Worm (Caenorhabditis elegans) whole organism, L1 larva: Measurements from ENCODE around the gene C39F7.1.

Experiments
- C04F5.9 ChIP-seq: sonication (generic microtip); optimal IDR thresholded peaks from 2 replicates; lab custom pipeline; 2016; ENCODE audit warnings: missing genetic modification characterization, missing compliant biosample characterization
- C34B4.2 ChIP-seq: sonication (generic microtip); optimal IDR thresholded peaks from 2 replicates; lab custom pipeline; 2017; ENCODE audit warnings: mild to moderate bottlenecking, missing genetic modification characterization, missing compliant biosample characterization
- Y116A8C.19 ChIP-seq: sonication (generic microtip); optimal IDR thresholded peaks from 2 replicates; lab custom pipeline; 2016; ENCODE audit warnings: missing compliant biosample characterization, missing genetic modification characterization, borderline replicate concordance
- ceh-82 ChIP-seq, 3 experiments: fragments of 150-350 bp in 1 of 3; sonication (generic microtip) in 2 of 3; optimal IDR thresholded peaks; 2 replicates each; lab custom pipeline; 2014 to 2017; ENCODE audit warnings: missing biosample characterization in 3 of 3, missing genetic modification characterization in 3 of 3
- dpl-1 ChIP-seq, 3 experiments: fragments of 150-350 bp in 2 of 3; sonication (generic microtip) in 1 of 3; optimal IDR thresholded peaks; 2 replicates each; lab custom pipeline; 2014 to 2017; ENCODE audit warnings: missing biosample characterization in 3 of 3, missing genetic modification characterization in 3 of 3, missing genetic modification reagents in 3 of 3
- efl-1 ChIP-seq, 4 experiments: fragments of 150-350 bp; optimal IDR thresholded peaks in 3 of 4; peaks in 1 of 4; 1 replicate in 1 of 4; 2 replicates in 3 of 4; lab custom pipeline; 2014; ENCODE audit warnings: missing biosample characterization in 2 of 4, missing genetic modification characterization in 2 of 4, missing genetic modification reagents in 2 of 4
- elt-2 ChIP-seq: sonication (generic microtip); optimal IDR thresholded peaks from 2 replicates; lab custom pipeline; 2016; ENCODE audit warnings: missing genetic modification characterization, mild to moderate bottlenecking, inconsistent platforms, missing compliant biosample characterization, missing genetic modification reagents
- elt-3 ChIP-seq, 6 experiments: fragments of 150-350 bp in 1 of 6; sonication (generic microtip); optimal IDR thresholded peaks; 2 replicates each; lab custom pipeline; 2017 to 2018; ENCODE audit warnings: missing biosample characterization in 6 of 6, missing genetic modification characterization in 6 of 6, inconsistent platforms in 1 of 6
- fkh-8 ChIP-seq: sonication (generic microtip); optimal IDR thresholded peaks from 2 replicates; lab custom pipeline; 2016; ENCODE audit warnings: mild to moderate bottlenecking, missing genetic modification characterization, missing compliant biosample characterization
- grh-1 ChIP-seq: fragments of 200-800 bp; sonication (Bioruptor generic); IDR thresholded peaks from 2 replicates; pipeline ENCODE4 v1.3.6; 2022; ENCODE audit warnings: missing genetic modification reagents, missing genetic modification characterization, missing compliant biosample characterization
- hlh-17 ChIP-seq: fragments of 200-800 bp; sonication (Bioruptor generic); optimal IDR thresholded peaks from 2 replicates; lab custom pipeline; 2018; ENCODE audit warnings: missing genetic modification characterization, mild to moderate bottlenecking, missing compliant biosample characterization, moderate library complexity, borderline replicate concordance
- hpl-2 ChIP-seq: fragments of 150-350 bp; optimal IDR thresholded peaks from 2 replicates; lab custom pipeline; 2014; ENCODE audit warnings: missing biosample characterization, missing genetic modification reagents, missing genetic modification characterization
- irx-1 ChIP-seq: sonication (generic microtip); optimal IDR thresholded peaks from 2 replicates; lab custom pipeline; 2016; ENCODE audit warnings: missing genetic modification characterization, missing compliant biosample characterization
- lin-14 ChIP-seq: fragments of 200-800 bp; sonication (Bioruptor generic); optimal IDR thresholded peaks from 2 replicates; lab custom pipeline; 2018; ENCODE audit warnings: mild to moderate bottlenecking, missing genetic modification characterization, moderate library complexity, missing compliant biosample characterization
- lin-35 ChIP-seq, 2 experiments: fragments of 150-350 bp; optimal IDR thresholded peaks; 2 replicates each; lab custom pipeline; 2014; ENCODE audit warnings: missing biosample characterization in 2 of 2, missing genetic modification characterization in 2 of 2, missing genetic modification reagents in 2 of 2
- lsy-2 ChIP-seq, 2 experiments: fragments of 150-350 bp; optimal IDR thresholded peaks; 2 replicates each; lab custom pipeline; 2014; ENCODE audit warnings: missing biosample characterization in 2 of 2, missing genetic modification characterization in 2 of 2
- mef-2 ChIP-seq: fragments of 150-350 bp; optimal IDR thresholded peaks from 2 replicates; lab custom pipeline; 2014; ENCODE audit warnings: missing biosample characterization, missing genetic modification characterization
- nhr-11 ChIP-seq: fragments of 150-350 bp; optimal IDR thresholded peaks from 2 replicates; lab custom pipeline; 2014; ENCODE audit warnings: missing biosample characterization, missing genetic modification characterization
- nhr-20 ChIP-seq: sonication (generic microtip); optimal IDR thresholded peaks from 2 replicates; lab custom pipeline; 2016; ENCODE audit warnings: mild to moderate bottlenecking, missing genetic modification characterization, missing compliant biosample characterization
- nhr-237 ChIP-seq: fragments of 150-350 bp; optimal IDR thresholded peaks from 2 replicates; lab custom pipeline; 2014; ENCODE audit warnings: missing biosample characterization, missing genetic modification characterization
- nhr-28 ChIP-seq: fragments of 150-350 bp; optimal IDR thresholded peaks from 2 replicates; lab custom pipeline; 2014; ENCODE audit warnings: missing biosample characterization, missing genetic modification characterization
- nhr-71 ChIP-seq: sonication (generic microtip); optimal IDR thresholded peaks from 2 replicates; lab custom pipeline; 2016; ENCODE audit warnings: mild to moderate bottlenecking, missing genetic modification characterization, moderate library complexity, missing compliant biosample characterization
- nhr-84 ChIP-seq: sonication (generic microtip); optimal IDR thresholded peaks from 2 replicates; lab custom pipeline; 2017; ENCODE audit warnings: missing biosample characterization, missing genetic modification characterization
- nhr-85 ChIP-seq: sonication (generic microtip); peaks from one replicate; lab custom pipeline; 2016; ENCODE audit warnings: missing genetic modification characterization, inconsistent platforms, missing compliant biosample characterization
- pag-3 ChIP-seq: sonication (generic microtip); optimal IDR thresholded peaks from 2 replicates; lab custom pipeline; 2017; ENCODE audit warnings: missing genetic modification characterization, mild to moderate bottlenecking, missing compliant biosample characterization, antibody characterized with exemption, borderline replicate concordance; ENCODE audit not compliant: insufficient read depth
- rnt-1 ChIP-seq: sonication (generic microtip); optimal IDR thresholded peaks from 2 replicates; lab custom pipeline; 2016; ENCODE audit warnings: mild to moderate bottlenecking, missing genetic modification characterization, moderate library complexity, missing compliant biosample characterization
- skn-1 ChIP-seq: fragments of 150-350 bp; optimal IDR thresholded peaks from 2 replicates; lab custom pipeline; 2014; ENCODE audit warnings: missing biosample characterization, missing genetic modification characterization
- snpc-4 ChIP-seq: fragments of 150-350 bp; optimal IDR thresholded peaks from 2 replicates; lab custom pipeline; 2014; ENCODE audit warnings: missing biosample characterization, missing genetic modification characterization
- snu-23 ChIP-seq: sonication (generic microtip); optimal IDR thresholded peaks from 2 replicates; lab custom pipeline; 2016; ENCODE audit warnings: missing genetic modification characterization, missing compliant biosample characterization
- swsn-7 ChIP-seq: sonication (generic microtip); optimal IDR thresholded peaks from 2 replicates; lab custom pipeline; 2016; ENCODE audit warnings: missing genetic modification characterization, missing compliant biosample characterization
- tbx-2 ChIP-seq: sonication (generic microtip); optimal IDR thresholded peaks from 2 replicates; lab custom pipeline; 2016; ENCODE audit warnings: missing genetic modification characterization, missing compliant biosample characterization
- tlp-1 ChIP-seq: fragments of 150-350 bp; optimal IDR thresholded peaks from 2 replicates; lab custom pipeline; 2014; ENCODE audit warnings: missing biosample characterization, missing genetic modification characterization
- unc-86 ChIP-seq: sonication (generic microtip); optimal IDR thresholded peaks from 2 replicates; lab custom pipeline; 2016; ENCODE audit warnings: missing genetic modification characterization, missing compliant biosample characterization
- unc-98 ChIP-seq: fragments of 200-800 bp; sonication (Bioruptor generic); IDR thresholded peaks from 2 replicates; pipeline ENCODE4 v1.3.6; 2022; ENCODE audit warnings: missing genetic modification characterization, missing compliant biosample characterization
- zip-4 ChIP-seq: fragments of 200-800 bp; sonication (Bioruptor generic); optimal IDR thresholded peaks from 2 replicates; lab custom pipeline; 2018; ENCODE audit warnings: mild to moderate bottlenecking, missing genetic modification characterization, moderate library complexity, missing compliant biosample characterization
- ztf-11 ChIP-seq, 2 experiments: sonication (generic microtip); optimal IDR thresholded peaks; 2 replicates each; lab custom pipeline; 2016 to 2017; ENCODE audit warnings: missing genetic modification characterization in 2 of 2, missing biosample characterization in 1 of 2, missing compliant biosample characterization in 1 of 2
- ztf-4 ChIP-seq: fragments of 150-350 bp; optimal IDR thresholded peaks from 2 replicates; lab custom pipeline; 2014; ENCODE audit warnings: missing biosample characterization, missing genetic modification characterization

The C39F7.1 gene

DNA sequence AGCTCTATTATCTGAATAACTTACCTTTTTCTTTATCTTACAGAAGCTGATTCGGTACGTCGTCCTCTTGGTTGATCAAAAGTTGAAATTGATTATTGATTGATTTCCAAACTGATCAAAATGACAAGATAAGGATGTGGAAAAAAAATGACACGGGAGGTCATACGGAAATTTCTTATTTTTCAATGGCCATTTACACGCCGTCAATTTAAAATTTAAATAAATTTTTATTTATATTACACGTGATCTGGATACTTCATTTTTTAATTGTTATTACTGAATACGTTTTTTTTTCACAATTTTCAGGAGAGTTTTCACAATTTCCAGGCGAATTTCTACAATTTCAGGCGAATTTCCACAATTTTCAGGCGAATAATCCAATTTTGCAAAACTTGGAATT is 15.8 kb downstream of the C39F7.1 start, which contains the start of gene Y75B7B.2:
TSS of gene Y75B7B.2 (minus strand) at position 101 of the 400 bp plus-strand sequence.
- TF ChIP-seq hpl-2 (GFP tag; lab: Kevin White, UChicago) (no peak), nhr-11 (tag; lab: Kevin White, UChicago) (no peak), snpc-4 (tag; lab: Kevin White, UChicago) (no peak), efl-1 (optimal IDR thresholded peaks at IDR 0.05; lab: Kevin White, UChicago) (no peak), efl-1 (GFP tag; optimal IDR thresholded peaks at IDR 0.05 in 1 of 2; lab: Kevin White, UChicago) (peak in 1 of 2 experiments; percentile 38), mef-2 (tag; lab: Kevin White, UChicago) (no peak)

- TF ChIP-seq unc-86 (tag; lab: Kevin White, UChicago) (no peak), efl-1 (optimal IDR thresholded peaks at IDR 0.05; lab: Kevin White, UChicago) (no peak), efl-1 (GFP tag; optimal IDR thresholded peaks at IDR 0.05 in 1 of 2; lab: Kevin White, UChicago) (peak in 1 of 2 experiments; percentile 84), grh-1 (no peak)
Observed at ce11 chrV:1277926-1278325, 17.8 kb downstream of the C39F7.1 start.

- no peak for TF ChIP-seq C34B4.2 (tag; lab: Kevin White, UChicago)
- no peak for TF ChIP-seq Y116A8C.19
- no peak for TF ChIP-seq mef-2 (tag; lab: Kevin White, UChicago)
- TF ChIP-seq C04F5.9 (tag; lab: Kevin White, UChicago): no peak
- TF ChIP-seq tbx-2 (tag; lab: Kevin White, UChicago): no peak
- TF ChIP-seq, all 84 proteins: peak for 0
Observed at ce11 chrV:1278529-1278928, 18.4 kb downstream of the C39F7.1 start.

- TF ChIP-seq nhr-237 (tag; lab: Kevin White, UChicago) (peak; percentile 61), ceh-82 (tag; optimal IDR thresholded peaks at IDR 0.05; lab: Kevin White, UChicago) (peak in 1 of 3 experiments; percentile 55), lin-14 (peak; percentile 90), elt-2 (tag; lab: Kevin White, UChicago) (no peak), swsn-7 (tag; lab: Kevin White, UChicago) (peak; percentile 12), lsy-2 (tag; optimal IDR thresholded peaks at IDR 0.05; lab: Kevin White, UChicago) (no peak), lin-35 (GFP tag; optimal IDR thresholded peaks at IDR 0.05; lab: Kevin White, UChicago) (peak; percentile 10 to 44), nhr-84 (tag; lab: Kevin White, UChicago) (no peak), nhr-71 (tag; lab: Kevin White, UChicago) (peak; percentile 47), snu-23 (peak; percentile 62), nhr-85 (tag; lab: Kevin White, UChicago) (peak; percentile 57), dpl-1 (GFP tag; optimal IDR thresholded peaks at IDR 0.05; lab: Kevin White, UChicago) (peak in 2 of 3 experiments; percentile 5 to 23), elt-3 (tag; optimal IDR thresholded peaks at IDR 0.05; lab: Kevin White, UChicago) (peak in 1 of 6 experiments; percentile 47), rnt-1 (peak; percentile 50), nhr-20 (tag; lab: Kevin White, UChicago) (peak; percentile 41), irx-1 (tag; lab: Kevin White, UChicago) (peak; percentile 25), unc-98 (GFP tag; lab: Robert Waterston, UW) (no peak), C04F5.9 (tag; lab: Kevin White, UChicago) (no peak), ztf-4 (no peak), pag-3 (tag; lab: Kevin White, UChicago) (peak; percentile 19), efl-1 (optimal IDR thresholded peaks at IDR 0.05; lab: Kevin White, UChicago) (peak in 1 of 2 experiments; percentile 66), efl-1 (GFP tag; optimal IDR thresholded peaks at IDR 0.05 in 1 of 2; lab: Kevin White, UChicago) (peak; percentile 37), skn-1 (peak; percentile 69), nhr-28 (tag; lab: Kevin White, UChicago) (no peak)
Observed at ce11 chrV:1285657-1286123, 25.5 kb downstream of the C39F7.1 start, which contains the start of gene tank-1. Gene tank-1 (minus strand): TSS chrV:1285707.

- TF ChIP-seq lin-35 (GFP tag; optimal IDR thresholded peaks at IDR 0.05; lab: Kevin White, UChicago) (peak in 1 of 2 experiments; percentile 11), hpl-2 (GFP tag; lab: Kevin White, UChicago) (no peak), irx-1 (tag; lab: Kevin White, UChicago) (no peak), zip-4 (GFP tag; lab: Kevin White, UChicago) (no peak), tlp-1 (no peak), hlh-17 (GFP tag; lab: Kevin White, UChicago) (no peak), ztf-11 (tag; optimal IDR thresholded peaks at IDR 0.05; lab: Kevin White, UChicago) (no peak), fkh-8 (peak; percentile 64), C04F5.9 (tag; lab: Kevin White, UChicago) (no peak)
Observed at ce11 chrV:1287276-1287675, 27.1 kb downstream of the C39F7.1 start.
